Worm (Caenorhabditis elegans) whole organism, late embryonic: ENCODE measurements around the gene twk-26.

Experiments
- K02D7.2 ChIP-seq: sonication (generic microtip); optimal IDR thresholded peaks from 2 replicates; lab custom pipeline; 2017; ENCODE audit warnings: mild to moderate bottlenecking, missing genetic modification characterization, missing compliant biosample characterization
- ets-4 ChIP-seq: sonication (generic microtip); optimal IDR thresholded peaks from 2 replicates; lab custom pipeline; 2016; ENCODE audit warnings: missing genetic modification characterization, missing compliant biosample characterization
- fkh-10 ChIP-seq: fragments of 150-350 bp; optimal IDR thresholded peaks from 2 replicates; lab custom pipeline; 2014; ENCODE audit warnings: missing biosample characterization, missing genetic modification reagents, missing genetic modification characterization
- nhr-11 ChIP-seq: fragments of 150-350 bp; optimal IDR thresholded peaks from 2 replicates; lab custom pipeline; 2014; ENCODE audit warnings: missing biosample characterization, missing genetic modification characterization
- pag-3 ChIP-seq: sonication (generic microtip); optimal IDR thresholded peaks from 2 replicates; lab custom pipeline; 2016; ENCODE audit warnings: missing compliant biosample characterization, missing genetic modification characterization, borderline replicate concordance
- pha-4 ChIP-seq: fragments of 150-350 bp; optimal IDR thresholded peaks from 2 replicates; lab custom pipeline; 2018; ENCODE audit warnings: missing biosample characterization, missing genetic modification reagents, missing genetic modification characterization

ce11 chrX:3022330-3023088, 32.1 kb downstream of the twk-26 start:
- TF ChIP-seq pha-4 (tag; lab: Kevin White, UChicago) = no peak
- TF ChIP-seq pag-3 (tag; lab: Kevin White, UChicago) = no peak
- TF ChIP-seq fkh-10 (GFP tag; lab: Kevin White, UChicago) = no peak
- TF ChIP-seq K02D7.2 (tag; lab: Kevin White, UChicago) = no peak
- no peak for TF ChIP-seq ets-4
- TF ChIP-seq nhr-11 (tag; lab: Kevin White, UChicago) = no peak
